ENCODE assay signal across 3 worm cellular contexts in genomic region chrV:10890980-10891379, ce11.
TF ChIP-seq lines count a peak whose summit lies in the region.

F32D8.12 (minus strand) TSS chrV:10891027.

TF ChIP-seq in whole organism, L1 larva, 84 proteins besides CTCF, POLR2A, EP300 and RAD21 (continued from another document and continues in another):
- TF ChIP-seq F16B12.6 (tag; optimal IDR thresholded peaks at IDR 0.05; lab: Kevin White, UChicago) = no peak
- peak; percentile 23 to 59 for TF ChIP-seq lin-35 (GFP tag; optimal IDR thresholded peaks at IDR 0.05; lab: Kevin White, UChicago)
- no peak for TF ChIP-seq ces-1 (GFP tag; optimal IDR thresholded peaks at IDR 0.05; lab: Kevin White, UChicago)
- peak; percentile 33 to 45 for TF ChIP-seq lsy-2 (tag; optimal IDR thresholded peaks at IDR 0.05; lab: Kevin White, UChicago)
- TF ChIP-seq snu-23 (GFP tag; optimal IDR thresholded peaks at IDR 0.05; lab: Kevin White, UChicago) = peak; percentile 84
- no peak for TF ChIP-seq ceh-90 (tag; optimal IDR thresholded peaks at IDR 0.05; lab: Kevin White, UChicago)
- peak; percentile 65 for TF ChIP-seq nhr-85 (tag; lab: Kevin White, UChicago)
- peak; percentile 55 for TF ChIP-seq blmp-1 (tag; optimal IDR thresholded peaks at IDR 0.05; lab: Kevin White, UChicago)
- TF ChIP-seq ets-5 (GFP tag; IDR thresholded peaks at IDR 0.05; lab: Robert Waterston, UW) = no peak
- TF ChIP-seq efl-3 (GFP tag; optimal IDR thresholded peaks at IDR 0.05; lab: Kevin White, UChicago) = no peak
- TF ChIP-seq xbp-1 (tag; optimal IDR thresholded peaks at IDR 0.05; lab: Kevin White, UChicago) = no peak
- no peak for TF ChIP-seq isw-1 (GFP tag; IDR thresholded peaks at IDR 0.05; lab: Robert Waterston, UW)
- TF ChIP-seq mep-1 (tag; optimal IDR thresholded peaks at IDR 0.05; lab: Kevin White, UChicago) = no peak
- peak in 2 of 3 experiments; percentile 11 to 17 for TF ChIP-seq dpl-1 (GFP tag; optimal IDR thresholded peaks at IDR 0.05; lab: Kevin White, UChicago)
- no peak for TF ChIP-seq hlh-17 (GFP tag; optimal IDR thresholded peaks at IDR 0.05; lab: Kevin White, UChicago; ENCODE audit: borderline replicate concordance)
- peak in 1 of 3 experiments; percentile 22 for TF ChIP-seq ceh-82 (tag; optimal IDR thresholded peaks at IDR 0.05; lab: Kevin White, UChicago)
- TF ChIP-seq ceh-8 (GFP tag; optimal IDR thresholded peaks at IDR 0.05; lab: Kevin White, UChicago) = no peak
- TF ChIP-seq alr-1 (tag; optimal IDR thresholded peaks at IDR 0.05; lab: Kevin White, UChicago; ENCODE audit: borderline replicate concordance) = no peak
- peak in 2 of 6 experiments; percentile 41 to 62 for TF ChIP-seq elt-3 (tag; optimal IDR thresholded peaks at IDR 0.05; lab: Kevin White, UChicago)
- no peak for TF ChIP-seq fkh-10 (GFP tag; optimal IDR thresholded peaks at IDR 0.05; lab: Kevin White, UChicago)
- TF ChIP-seq tbx-2 (tag; optimal IDR thresholded peaks at IDR 0.05; lab: Kevin White, UChicago) = no peak
- no peak for TF ChIP-seq aly-2 (tag; optimal IDR thresholded peaks at IDR 0.05; lab: Kevin White, UChicago)
- peak; percentile 86 for TF ChIP-seq nhr-71 (tag; optimal IDR thresholded peaks at IDR 0.05; lab: Kevin White, UChicago)
- TF ChIP-seq rnt-1 (tag; optimal IDR thresholded peaks at IDR 0.05; lab: Kevin White, UChicago) = peak; percentile 37
- no peak for TF ChIP-seq hlh-4 (tag; optimal IDR thresholded peaks at IDR 0.05; lab: Kevin White, UChicago)
- no peak for TF ChIP-seq unc-98 (GFP tag; IDR thresholded peaks at IDR 0.05; lab: Robert Waterston, UW)
- no peak for TF ChIP-seq nhr-84 (tag; optimal IDR thresholded peaks at IDR 0.05; lab: Kevin White, UChicago)
- peak; percentile 44 for TF ChIP-seq swsn-7 (tag; optimal IDR thresholded peaks at IDR 0.05; lab: Kevin White, UChicago)
- TF ChIP-seq nhr-237 (tag; optimal IDR thresholded peaks at IDR 0.05; lab: Kevin White, UChicago) = no peak
- no peak for TF ChIP-seq nhr-76 (tag; optimal IDR thresholded peaks at IDR 0.05; lab: Kevin White, UChicago)
- TF ChIP-seq hpl-2 (GFP tag; optimal IDR thresholded peaks at IDR 0.05; lab: Kevin White, UChicago) = no peak
- peak; percentile 19 for TF ChIP-seq dsc-1 (tag; optimal IDR thresholded peaks at IDR 0.05; lab: Kevin White, UChicago)
- TF ChIP-seq C34B4.2 (tag; optimal IDR thresholded peaks at IDR 0.05; lab: Kevin White, UChicago) = no peak
- no peak for TF ChIP-seq unc-86 (tag; optimal IDR thresholded peaks at IDR 0.05; lab: Kevin White, UChicago)
- TF ChIP-seq jun-1 (tag; optimal IDR thresholded peaks at IDR 0.05; lab: Kevin White, UChicago) = no peak
- TF ChIP-seq skn-1 (tag; optimal IDR thresholded peaks at IDR 0.05; lab: Kevin White, UChicago) = no peak
- no peak for TF ChIP-seq pqm-1 (tag; optimal IDR thresholded peaks at IDR 0.05; lab: Kevin White, UChicago)
- no peak for TF ChIP-seq irx-1 (tag; optimal IDR thresholded peaks at IDR 0.05; lab: Kevin White, UChicago)
- no peak for TF ChIP-seq zag-1 (tag; optimal IDR thresholded peaks at IDR 0.05; lab: Kevin White, UChicago)
- TF ChIP-seq vab-15 (tag; optimal IDR thresholded peaks at IDR 0.05; lab: Kevin White, UChicago) = no peak
- no peak for TF ChIP-seq lin-15B (tag; optimal IDR thresholded peaks at IDR 0.05; lab: Kevin White, UChicago)
- no peak for TF ChIP-seq sox-4 (tag; optimal IDR thresholded peaks at IDR 0.05; lab: Kevin White, UChicago)
- no peak for TF ChIP-seq snpc-4 (tag; optimal IDR thresholded peaks at IDR 0.05; lab: Kevin White, UChicago)
- no peak for TF ChIP-seq nhr-77 (tag; optimal IDR thresholded peaks at IDR 0.05; lab: Kevin White, UChicago)
- peak; percentile 68 to 81 for TF ChIP-seq efl-1 (optimal IDR thresholded peaks at IDR 0.05; lab: Kevin White, UChicago)
- peak; percentile 18 to 95 for TF ChIP-seq efl-1 (GFP tag; optimal IDR thresholded peaks at IDR 0.05 in 1 of 2; lab: Kevin White, UChicago)

TF ChIP-seq in whole organism, L2 larva, 48 proteins besides CTCF, POLR2A, EP300 and RAD21 (continued from another document):
- TF ChIP-seq unc-39 (tag; optimal IDR thresholded peaks at IDR 0.05; lab: Kevin White, UChicago) = no peak
- peak; percentile 51 for TF ChIP-seq gmeb-1 (tag; optimal IDR thresholded peaks at IDR 0.05; lab: Kevin White, UChicago)
- TF ChIP-seq fos-1 (tag; optimal IDR thresholded peaks at IDR 0.05; lab: Kevin White, UChicago) = peak; percentile 61
- peak; percentile 16 for TF ChIP-seq F13H6.1 (tag; optimal IDR thresholded peaks at IDR 0.05; lab: Kevin White, UChicago)
- TF ChIP-seq lin-13 (GFP tag; optimal IDR thresholded peaks at IDR 0.05; lab: Kevin White, UChicago) = no peak
TF ChIP-seq in whole organism, L2 larva: peak in this region for 13.

TF ChIP-seq in whole organism, L4 larva, 104 proteins besides CTCF, POLR2A, EP300 and RAD21 (continued from another document):
- TF ChIP-seq dve-1 (tag; optimal IDR thresholded peaks at IDR 0.05; lab: Kevin White, UChicago; ENCODE audit: insufficient read depth) (peak; percentile 61), nhr-77 (tag; optimal IDR thresholded peaks at IDR 0.05; lab: Kevin White, UChicago) (peak; percentile 22), lin-38 (GFP tag; IDR thresholded peaks at IDR 0.05; lab: Robert Waterston, UW) (peak; percentile 48; the same call in 1 of the 2 replicates), nhr-48 (tag; optimal IDR thresholded peaks at IDR 0.05; lab: Kevin White, UChicago) (peak; percentile 6), mep-1 (tag; optimal IDR thresholded peaks at IDR 0.05; lab: Kevin White, UChicago) (peak; percentile 34), snpc-1.2 (GFP tag; IDR thresholded peaks at IDR 0.05; lab: Robert Waterston, UW) (no peak)
